Fruit fly (Drosophila melanogaster): ENCODE results near the gene CG12814.
A peak's percentile ranks its signal among the peaks of the same experiment; 100 is the strongest.

- TF ChIP-seq Crg-1 (GFP tag; optimal IDR thresholded peaks at IDR 0.05) (no peak), CG33017 (tag; optimal IDR thresholded peaks at IDR 0.05) (no peak), Clk (GFP tag; optimal IDR thresholded peaks at IDR 0.05) (no peak), kay (GFP tag; ENCODE audit: borderline replicate concordance) (peak; percentile 80), toe (GFP tag; optimal IDR thresholded peaks at IDR 0.05) (no peak), Hr96 (GFP tag; optimal IDR thresholded peaks at IDR 0.05) (no peak), cnc (optimal IDR thresholded peaks at IDR 0.05) (no peak), bab1 (GFP tag; optimal IDR thresholded peaks at IDR 0.05) (no peak), Mnt (GFP tag; optimal IDR thresholded peaks at IDR 0.05) (no peak), pad (GFP tag; optimal IDR thresholded peaks at IDR 0.05) (no peak), tj (GFP tag; optimal IDR thresholded peaks at IDR 0.05) (peak; percentile 66), CG12768 (GFP tag; optimal IDR thresholded peaks at IDR 0.05) (no peak), ovo (GFP tag; optimal IDR thresholded peaks at IDR 0.05) (no peak), CG11617 (GFP tag; optimal IDR thresholded peaks at IDR 0.05) (no peak)
Observed at dm6 chr3R:10169124-10169766, 20.2 kb downstream of the CG12814 start.

Data from whole organism, adult.